Worm (Caenorhabditis elegans) whole organism, mixed stage, embryonic: Measurements from ENCODE around the gene hmp-1.

ENCODE experiments used
- M03D4.4 ChIP-seq: sonication (generic microtip); optimal IDR thresholded peaks from 2 replicates; lab custom pipeline; 2017; ENCODE audit warnings: mild to moderate bottlenecking, missing genetic modification characterization, missing compliant biosample characterization
- bed-3 ChIP-seq: fragments of 200-800 bp; sonication (Bioruptor generic); optimal IDR thresholded peaks from 3 replicates; lab custom pipeline; 2018; ENCODE audit warnings: mild to moderate bottlenecking, missing genetic modification characterization, moderate library complexity, missing compliant biosample characterization
- blmp-1 ChIP-seq: fragments of 150-350 bp; optimal IDR thresholded peaks from 2 replicates; lab custom pipeline; 2014; ENCODE audit warnings: missing biosample characterization, missing genetic modification characterization
- ceh-39 ChIP-seq: fragments of 150-350 bp; optimal IDR thresholded peaks from 2 replicates; lab custom pipeline; 2014; ENCODE audit warnings: missing biosample characterization, missing genetic modification characterization
- ceh-43 ChIP-seq: fragments of 200-800 bp; sonication (Bioruptor generic); optimal IDR thresholded peaks from 2 replicates; lab custom pipeline; 2018; ENCODE audit warnings: mild to moderate bottlenecking, missing genetic modification characterization, moderate library complexity, missing compliant biosample characterization
- ceh-83 ChIP-seq: fragments of 200-800 bp; sonication (Bioruptor generic); optimal IDR thresholded peaks from 2 replicates; lab custom pipeline; 2018; ENCODE audit warnings: mild to moderate bottlenecking, missing genetic modification characterization, missing compliant biosample characterization
- cnd-1 ChIP-seq: fragments of 200-800 bp; sonication (Bioruptor generic); optimal IDR thresholded peaks from 2 replicates; lab custom pipeline; 2018; ENCODE audit warnings: mild to moderate bottlenecking, missing genetic modification characterization, missing compliant biosample characterization
- drap-1 ChIP-seq: fragments of 200-800 bp; sonication (Bioruptor generic); optimal IDR thresholded peaks from 3 replicates; lab custom pipeline; 2018; ENCODE audit warnings: mild to moderate bottlenecking, missing genetic modification characterization, missing compliant biosample characterization
- elt-1 ChIP-seq: sonication (generic microtip); optimal IDR thresholded peaks from 2 replicates; lab custom pipeline; 2017; ENCODE audit warnings: missing genetic modification characterization, mild to moderate bottlenecking, missing compliant biosample characterization, antibody characterized with exemption, moderate library complexity, borderline replicate concordance; ENCODE audit not compliant: insufficient read depth
- elt-3 ChIP-seq: fragments of 150-350 bp; optimal IDR thresholded peaks from 2 replicates; lab custom pipeline; 2014; ENCODE audit warnings: missing biosample characterization, missing genetic modification characterization
- flh-1 ChIP-seq: fragments of 200-800 bp; sonication (Bioruptor generic); optimal IDR thresholded peaks from 2 replicates; lab custom pipeline; 2018; ENCODE audit warnings: mild to moderate bottlenecking, missing genetic modification characterization, moderate library complexity, missing compliant biosample characterization
- ham-2 ChIP-seq: fragments of 200-800 bp; sonication (Bioruptor generic); optimal IDR thresholded peaks from 2 replicates; lab custom pipeline; 2018; ENCODE audit warnings: mild to moderate bottlenecking, missing genetic modification characterization, missing compliant biosample characterization
- hlh-1 ChIP-seq: fragments of 150-350 bp; optimal IDR thresholded peaks from 2 replicates; lab custom pipeline; 2014; ENCODE audit warnings: missing biosample characterization, missing genetic modification reagents, missing genetic modification characterization
- lin-13 ChIP-seq: fragments of 150-350 bp; optimal IDR thresholded peaks from 2 replicates; lab custom pipeline; 2014; ENCODE audit warnings: missing biosample characterization, missing genetic modification characterization
- lin-32 ChIP-seq: fragments of 200-800 bp; sonication (Bioruptor generic); optimal IDR thresholded peaks from 2 replicates; lab custom pipeline; 2018; ENCODE audit warnings: mild to moderate bottlenecking, missing genetic modification characterization, missing compliant biosample characterization
- lsy-2 ChIP-seq: fragments of 150-350 bp; optimal IDR thresholded peaks from 2 replicates; lab custom pipeline; 2014; ENCODE audit warnings: missing biosample characterization, missing genetic modification characterization
- mab-5 ChIP-seq: fragments of 150-350 bp; optimal IDR thresholded peaks from 2 replicates; lab custom pipeline; 2014; ENCODE audit warnings: missing biosample characterization, missing genetic modification characterization
- mep-1 ChIP-seq: fragments of 150-350 bp; optimal IDR thresholded peaks from 2 replicates; lab custom pipeline; 2017; ENCODE audit warnings: missing biosample characterization, missing genetic modification reagents, missing genetic modification characterization, inconsistent platforms
- mls-2 ChIP-seq: sonication (generic microtip); optimal IDR thresholded peaks from 2 replicates; lab custom pipeline; 2016; ENCODE audit warnings: mild to moderate bottlenecking, missing genetic modification characterization, moderate library complexity, missing compliant biosample characterization
- nhr-12 ChIP-seq: fragments of 150-350 bp; optimal IDR thresholded peaks from 2 replicates; lab custom pipeline; 2014; ENCODE audit warnings: missing biosample characterization, missing genetic modification characterization
- nhr-2 ChIP-seq: fragments of 150-350 bp; optimal IDR thresholded peaks from 2 replicates; lab custom pipeline; 2014; ENCODE audit warnings: missing biosample characterization, missing genetic modification characterization
- nhr-237 ChIP-seq: fragments of 150-350 bp; optimal IDR thresholded peaks from 2 replicates; lab custom pipeline; 2014; ENCODE audit warnings: missing biosample characterization, missing genetic modification characterization
- nhr-28 ChIP-seq: fragments of 150-350 bp; optimal IDR thresholded peaks from 2 replicates; lab custom pipeline; 2014; ENCODE audit warnings: missing biosample characterization, missing genetic modification characterization
- nhr-76 ChIP-seq: sonication (generic microtip); optimal IDR thresholded peaks from 2 replicates; lab custom pipeline; 2017; ENCODE audit warnings: missing biosample characterization, missing genetic modification characterization
- pha-4 ChIP-seq: fragments of 150-350 bp; optimal IDR thresholded peaks from 2 replicates; lab custom pipeline; 2018; ENCODE audit warnings: missing biosample characterization, missing genetic modification reagents, missing genetic modification characterization
- sem-2 ChIP-seq: fragments of 200-800 bp; sonication (Bioruptor generic); optimal IDR thresholded peaks from 2 replicates; lab custom pipeline; 2018; ENCODE audit warnings: mild to moderate bottlenecking, missing genetic modification characterization, missing compliant biosample characterization
- sptf-1 ChIP-seq: sonication (generic microtip); optimal IDR thresholded peaks from 2 replicates; lab custom pipeline; 2017; ENCODE audit warnings: mild to moderate bottlenecking, missing genetic modification characterization, moderate library complexity, missing compliant biosample characterization
- unc-120 ChIP-seq: sonication (generic microtip); optimal IDR thresholded peaks from 2 replicates; lab custom pipeline; 2017; ENCODE audit warnings: missing genetic modification characterization, missing compliant biosample characterization; ENCODE audit not compliant: poor library complexity, severe bottlenecking
- unc-39 ChIP-seq: fragments of 150-350 bp; optimal IDR thresholded peaks from 2 replicates; lab custom pipeline; 2014; ENCODE audit warnings: missing biosample characterization, missing genetic modification characterization
- unc-62 ChIP-seq: fragments of 150-350 bp; optimal IDR thresholded peaks from 2 replicates; lab custom pipeline; 2014; ENCODE audit warnings: missing biosample characterization, missing genetic modification reagents, missing genetic modification characterization
- zip-8 ChIP-seq: fragments of 150-350 bp; optimal IDR thresholded peaks from 2 replicates; lab custom pipeline; 2014; ENCODE audit warnings: missing biosample characterization, missing genetic modification characterization
- ztf-11 ChIP-seq: fragments of 150-350 bp; optimal IDR thresholded peaks from 2 replicates; lab custom pipeline; 2014; ENCODE audit warnings: missing biosample characterization, missing genetic modification characterization

Gene hmp-1

DNA sequence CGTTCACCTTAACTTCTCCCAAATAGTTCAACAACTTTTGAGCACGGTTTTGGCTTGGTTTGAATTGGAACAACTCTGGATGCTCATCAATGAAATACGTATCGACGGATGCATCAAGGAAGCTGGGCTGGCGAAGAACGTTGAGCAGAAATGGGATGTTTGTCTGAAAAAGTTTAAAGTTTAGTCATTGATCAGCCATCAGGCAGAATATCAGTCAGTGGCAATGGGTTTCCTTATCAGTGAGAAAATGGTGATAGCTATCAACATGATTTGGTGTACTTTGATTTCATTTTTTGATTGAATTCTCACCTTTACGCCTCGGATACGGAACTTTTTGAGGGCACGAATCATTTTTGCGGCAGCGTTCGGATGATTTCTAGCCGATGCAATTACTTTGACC is 25.1 kb upstream of the hmp-1 start:
- TF ChIP-seq M03D4.4 (tag; lab: Kevin White, UChicago) (no peak), flh-1 (GFP tag; lab: Kevin White, UChicago) (no peak), lin-32 (GFP tag; lab: Kevin White, UChicago) (no peak), bed-3 (GFP tag; lab: Kevin White, UChicago) (no peak), ceh-43 (GFP tag; lab: Kevin White, UChicago) (no peak), lin-13 (no peak), mls-2 (tag; lab: Kevin White, UChicago) (no peak), cnd-1 (tag; lab: Kevin White, UChicago) (no peak), pha-4 (tag; lab: Kevin White, UChicago) (no peak), sptf-1 (tag; lab: Kevin White, UChicago) (no peak), sem-2 (GFP tag; lab: Kevin White, UChicago) (no peak), nhr-237 (tag; lab: Kevin White, UChicago) (no peak), nhr-28 (tag; lab: Kevin White, UChicago) (no peak), nhr-2 (tag; lab: Kevin White, UChicago) (no peak), zip-8 (no peak), hlh-1 (tag; lab: Kevin White, UChicago) (no peak), drap-1 (GFP tag; lab: Kevin White, UChicago) (no peak), mab-5 (tag; lab: Kevin White, UChicago) (no peak), ztf-11 (tag; lab: Kevin White, UChicago) (no peak)

DNA sequence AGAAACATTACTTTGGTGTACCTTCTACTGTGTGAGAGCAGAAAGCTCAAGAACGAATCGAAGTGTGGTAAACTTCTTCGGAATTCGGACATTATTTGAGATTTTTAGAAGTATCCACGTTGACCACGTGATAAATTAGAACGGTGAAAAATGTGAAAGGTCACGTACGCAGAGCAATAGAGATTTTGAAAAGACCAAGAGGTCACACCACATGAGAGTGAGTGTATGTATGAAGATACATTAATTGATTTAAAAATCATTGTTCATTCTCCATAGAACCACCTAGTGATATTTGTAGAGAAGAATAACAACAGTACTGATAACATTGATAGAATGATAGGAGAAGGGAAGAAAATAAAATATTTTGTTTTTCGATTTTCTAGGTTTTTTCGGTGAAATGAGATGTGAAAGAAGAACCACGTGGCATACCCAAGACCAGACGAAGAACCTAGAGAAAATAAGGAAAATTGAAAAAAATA is 23.2 kb upstream of the hmp-1 start, which contains the start of gene pyc-1:
pyc-1 (minus strand) TSS at position 69 of the 479 bp plus-strand sequence.
- TF ChIP-seq drap-1 (GFP tag; lab: Kevin White, UChicago) (no peak), unc-62 (GFP tag; lab: Kevin White, UChicago) (no peak), ham-2 (GFP tag; lab: Kevin White, UChicago) (no peak), sptf-1 (tag; lab: Kevin White, UChicago) (no peak), ceh-39 (tag; lab: Kevin White, UChicago) (no peak), elt-3 (tag; lab: Kevin White, UChicago) (no peak), nhr-12 (no peak), ztf-11 (tag; lab: Kevin White, UChicago) (no peak), nhr-76 (no peak), unc-120 (tag; lab: Kevin White, UChicago) (no peak), nhr-28 (tag; lab: Kevin White, UChicago) (no peak), blmp-1 (tag; lab: Kevin White, UChicago) (no peak), nhr-237 (tag; lab: Kevin White, UChicago) (no peak), bed-3 (GFP tag; lab: Kevin White, UChicago) (no peak), nhr-2 (tag; lab: Kevin White, UChicago) (no peak), elt-1 (no peak), ceh-83 (GFP tag; lab: Kevin White, UChicago) (no peak), ceh-43 (GFP tag; lab: Kevin White, UChicago) (no peak)

DNA sequence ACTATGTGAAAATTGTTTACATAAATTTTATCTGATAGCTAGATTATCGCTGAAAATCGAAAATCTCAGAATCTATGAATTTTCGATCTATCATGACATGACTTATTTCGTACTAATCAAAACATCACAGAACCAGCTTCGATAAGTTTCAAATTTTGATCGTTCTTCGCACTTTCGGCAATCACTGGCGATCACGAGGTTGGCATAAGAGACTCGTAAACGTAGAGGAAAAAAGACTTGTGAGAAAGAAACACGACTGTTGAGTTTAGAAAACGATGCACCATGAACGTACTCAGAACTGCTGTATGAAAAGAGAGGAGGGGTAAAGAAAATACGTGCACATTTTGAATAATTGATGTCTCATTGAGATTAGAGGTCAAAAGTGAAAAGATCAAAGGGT is 21.7 kb upstream of the hmp-1 start:
- TF ChIP-seq hlh-1 (tag; lab: Kevin White, UChicago) (no peak), flh-1 (GFP tag; lab: Kevin White, UChicago) (no peak), nhr-2 (tag; lab: Kevin White, UChicago) (no peak), lsy-2 (tag; lab: Kevin White, UChicago) (no peak), sem-2 (GFP tag; lab: Kevin White, UChicago) (no peak), drap-1 (GFP tag; lab: Kevin White, UChicago) (no peak), ceh-83 (GFP tag; lab: Kevin White, UChicago) (no peak), bed-3 (GFP tag; lab: Kevin White, UChicago) (no peak), ham-2 (GFP tag; lab: Kevin White, UChicago) (no peak), ceh-43 (GFP tag; lab: Kevin White, UChicago) (no peak), unc-120 (tag; lab: Kevin White, UChicago) (no peak), nhr-76 (no peak), elt-1 (no peak), M03D4.4 (tag; lab: Kevin White, UChicago) (no peak), unc-39 (no peak), zip-8 (no peak), pha-4 (tag; lab: Kevin White, UChicago) (no peak), mep-1 (tag; lab: Kevin White, UChicago) (no peak)

DNA sequence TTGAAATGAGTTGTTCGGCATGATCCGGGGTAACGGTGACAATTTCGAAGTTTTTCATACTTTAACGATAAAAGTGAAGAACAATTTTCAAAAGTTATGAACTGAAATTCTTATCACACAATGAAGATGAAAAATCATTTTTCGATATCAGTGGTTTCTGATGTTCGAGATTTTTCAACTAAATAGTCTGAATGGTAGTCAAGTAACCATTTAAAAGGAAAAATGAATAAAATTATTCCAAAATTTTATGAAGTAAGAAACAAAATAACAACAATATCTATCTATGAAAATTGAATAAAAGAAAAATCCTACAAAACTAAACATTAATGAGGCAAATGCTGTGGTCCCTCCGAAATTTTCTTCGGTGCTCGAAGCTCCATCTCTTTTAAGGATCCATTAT is 20.0 kb upstream of the hmp-1 start, which contains the start of gene D2023.4:
D2023.4 (minus strand) TSS at position 101 of the 400 bp plus-strand sequence.
- TF ChIP-seq lin-32 (GFP tag; lab: Kevin White, UChicago) (no peak), elt-1 (no peak), unc-39 (no peak), mep-1 (tag; lab: Kevin White, UChicago) (no peak), nhr-237 (tag; lab: Kevin White, UChicago) (no peak), lsy-2 (tag; lab: Kevin White, UChicago) (no peak), nhr-76 (no peak), zip-8 (no peak), pha-4 (tag; lab: Kevin White, UChicago) (no peak), hlh-1 (tag; lab: Kevin White, UChicago) (no peak), sem-2 (GFP tag; lab: Kevin White, UChicago) (no peak), ceh-39 (tag; lab: Kevin White, UChicago) (no peak), sptf-1 (tag; lab: Kevin White, UChicago) (no peak), mab-5 (tag; lab: Kevin White, UChicago) (no peak), ham-2 (GFP tag; lab: Kevin White, UChicago) (no peak), nhr-2 (tag; lab: Kevin White, UChicago) (no peak)
